Worm (Caenorhabditis elegans): ENCODE data around the gene pkg-2.
A peak's percentile ranks its signal among the peaks of the same experiment; 100 is the strongest.

DNA sequence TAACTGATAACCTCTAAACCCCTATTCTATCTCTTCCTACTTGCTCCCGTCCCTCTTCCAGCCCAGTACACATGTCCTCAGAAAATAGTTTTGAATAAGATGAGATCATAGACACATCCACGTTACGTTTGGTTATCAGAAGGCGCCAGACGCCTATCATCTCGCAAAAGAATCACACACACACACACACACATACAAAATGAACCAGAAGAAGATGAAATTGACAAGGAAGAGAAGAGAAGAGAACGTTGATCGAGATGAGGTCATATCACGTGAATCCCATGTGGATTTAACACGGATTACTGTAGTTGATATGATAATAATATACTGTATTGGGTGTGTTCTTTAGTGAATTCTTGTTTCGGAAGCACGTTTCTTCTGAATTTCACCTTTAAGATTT lies 5.4 kb downstream of the pkg-2 start:
- TF ChIP-seq ama-1 (optimal IDR thresholded peaks at IDR 0.05) (no peak), nhr-21 (tag; optimal IDR thresholded peaks at IDR 0.05) (peak; percentile 87), lin-13 (GFP tag; optimal IDR thresholded peaks at IDR 0.05) (no peak), unc-39 (tag; optimal IDR thresholded peaks at IDR 0.05) (no peak), peb-1 (tag; optimal IDR thresholded peaks at IDR 0.05) (no peak), nhr-25 (tag; optimal IDR thresholded peaks at IDR 0.05) (no peak), skn-1 (tag; optimal IDR thresholded peaks at IDR 0.05) (no peak), elt-3 (tag; optimal IDR thresholded peaks at IDR 0.05) (no peak), lin-11 (tag; optimal IDR thresholded peaks at IDR 0.05) (no peak), unc-62 (GFP tag; optimal IDR thresholded peaks at IDR 0.05) (peak; percentile 23)
